Worm (Caenorhabditis elegans) whole organism, L3 larva: Measurements from ENCODE around the gene lex-1.

Experiments
- aly-2 ChIP-seq: fragments of 150-350 bp; optimal IDR thresholded peaks from 2 replicates; lab custom pipeline; 2014; ENCODE audit warnings: missing biosample characterization, missing genetic modification characterization
- elt-2 ChIP-seq: sonication (generic microtip); optimal IDR thresholded peaks from 2 replicates; lab custom pipeline; 2016; ENCODE audit warnings: missing genetic modification reagents, mild to moderate bottlenecking, missing genetic modification characterization, missing compliant biosample characterization
- fkh-10 ChIP-seq: sonication (generic microtip); optimal IDR thresholded peaks from 2 replicates; lab custom pipeline; 2017; ENCODE audit warnings: missing biosample characterization, missing genetic modification reagents, missing genetic modification characterization
- nhr-237 ChIP-seq: fragments of 150-350 bp; optimal IDR thresholded peaks from 2 replicates; lab custom pipeline; 2014; ENCODE audit warnings: missing biosample characterization, missing genetic modification characterization
- nhr-77 ChIP-seq: fragments of 150-350 bp; optimal IDR thresholded peaks from 2 replicates; lab custom pipeline; 2014; ENCODE audit warnings: missing biosample characterization, missing genetic modification characterization
- pha-4 ChIP-seq: fragments of 150-350 bp; optimal IDR thresholded peaks from 2 replicates; lab custom pipeline; 2014; ENCODE audit warnings: missing biosample characterization, missing genetic modification reagents, missing genetic modification characterization
- pqm-1 ChIP-seq: fragments of 150-350 bp; optimal IDR thresholded peaks from 2 replicates; lab custom pipeline; 2017; ENCODE audit warnings: missing biosample characterization, missing genetic modification characterization, inconsistent platforms
- tbx-2 ChIP-seq: sonication (generic microtip); optimal IDR thresholded peaks from 2 replicates; lab custom pipeline; 2016; ENCODE audit warnings: mild to moderate bottlenecking, missing genetic modification characterization, missing compliant biosample characterization
- unc-39 ChIP-seq: sonication (generic microtip); optimal IDR thresholded peaks from 4 replicates; lab custom pipeline; 2017; ENCODE audit warnings: missing biosample characterization, missing genetic modification characterization
- zag-1 ChIP-seq: fragments of 150-350 bp; optimal IDR thresholded peaks from 2 replicates; lab custom pipeline; 2014; ENCODE audit warnings: missing biosample characterization, missing genetic modification characterization
- ztf-11 ChIP-seq: fragments of 150-350 bp; optimal IDR thresholded peaks from 2 replicates; lab custom pipeline; 2014; ENCODE audit warnings: missing biosample characterization, missing genetic modification characterization
- ztf-4 ChIP-seq: fragments of 150-350 bp; optimal IDR thresholded peaks from 2 replicates; lab custom pipeline; 2014; ENCODE audit warnings: missing biosample characterization, missing genetic modification characterization

- TF ChIP-seq ztf-4 (tag; lab: Kevin White, UChicago): no peak
- no peak for TF ChIP-seq unc-39 (tag; lab: Kevin White, UChicago)
- no peak for TF ChIP-seq zag-1 (tag; lab: Kevin White, UChicago)
- TF ChIP-seq ztf-11 (tag; lab: Kevin White, UChicago): no peak
- TF ChIP-seq nhr-77 (tag; lab: Kevin White, UChicago): no peak
- TF ChIP-seq tbx-2 (tag; lab: Kevin White, UChicago): no peak
- no peak for TF ChIP-seq nhr-237 (tag; lab: Kevin White, UChicago)
- no peak for TF ChIP-seq fkh-10 (GFP tag; lab: Kevin White, UChicago)
- TF ChIP-seq pha-4 (tag; lab: Kevin White, UChicago): no peak
- TF ChIP-seq aly-2: no peak
- no peak for TF ChIP-seq elt-2 (tag; lab: Kevin White, UChicago)
- TF ChIP-seq pqm-1 (tag; lab: Kevin White, UChicago): no peak
Measured at ce11 chrIV:12108984-12109657, 29.8 kb downstream of the lex-1 start.
